Worm (Caenorhabditis elegans) whole organism, L2 larva: ENCODE data around the gene aexr-1.

Experiments used
- R02D3.7 ChIP-seq: fragments of 150-350 bp; optimal IDR thresholded peaks from 2 replicates; lab custom pipeline; 2014; ENCODE audit warnings: missing biosample characterization, missing genetic modification characterization
- ZK546.5 ChIP-seq: sonication (generic microtip); optimal IDR thresholded peaks from 2 replicates; lab custom pipeline; 2017; ENCODE audit warnings: missing biosample characterization, missing genetic modification characterization
- blmp-1 ChIP-seq: sonication (generic microtip); optimal IDR thresholded peaks from 2 replicates; lab custom pipeline; 2017; ENCODE audit warnings: missing genetic modification characterization, mild to moderate bottlenecking, missing compliant biosample characterization, antibody characterized with exemption, moderate library complexity; ENCODE audit not compliant: insufficient read depth
- elt-3 ChIP-seq: sonication (generic microtip); optimal IDR thresholded peaks from 2 replicates; lab custom pipeline; 2017; ENCODE audit warnings: missing biosample characterization, missing genetic modification characterization
- lin-11 ChIP-seq: fragments of 150-350 bp; sonication (generic microtip); optimal IDR thresholded peaks from 2 replicates; lab custom pipeline; 2014; ENCODE audit warnings: missing biosample characterization, missing genetic modification characterization, inconsistent platforms, mixed read lengths
- lin-39 ChIP-seq: fragments of 150-350 bp; optimal IDR thresholded peaks from 2 replicates; lab custom pipeline; 2014; ENCODE audit warnings: missing biosample characterization, missing genetic modification reagents, missing genetic modification characterization
- nhr-11 ChIP-seq: fragments of 150-350 bp; optimal IDR thresholded peaks from 2 replicates; lab custom pipeline; 2014; ENCODE audit warnings: missing biosample characterization, missing genetic modification characterization
- nhr-12 ChIP-seq: fragments of 150-350 bp; optimal IDR thresholded peaks from 2 replicates; lab custom pipeline; 2014; ENCODE audit warnings: missing biosample characterization, missing genetic modification characterization
- nhr-237 ChIP-seq: fragments of 150-350 bp; optimal IDR thresholded peaks from 2 replicates; lab custom pipeline; 2014; ENCODE audit warnings: missing biosample characterization, missing genetic modification characterization
- skn-1 ChIP-seq: sonication (generic microtip); optimal IDR thresholded peaks from 2 replicates; lab custom pipeline; 2017; ENCODE audit warnings: missing biosample characterization, missing genetic modification characterization
- snpc-4 ChIP-seq: fragments of 150-350 bp; optimal IDR thresholded peaks from 2 replicates; lab custom pipeline; 2014; ENCODE audit warnings: missing biosample characterization, missing genetic modification characterization
- unc-39 ChIP-seq: fragments of 150-350 bp; optimal IDR thresholded peaks from 2 replicates; lab custom pipeline; 2014; ENCODE audit warnings: missing biosample characterization, missing genetic modification characterization
- unc-62 ChIP-seq: fragments of 150-350 bp; optimal IDR thresholded peaks from 2 replicates; lab custom pipeline; 2014; ENCODE audit warnings: missing biosample characterization, missing genetic modification reagents, missing genetic modification characterization
- ztf-4 ChIP-seq: fragments of 150-350 bp; optimal IDR thresholded peaks from 2 replicates; lab custom pipeline; 2014; ENCODE audit warnings: missing biosample characterization, missing genetic modification characterization

DNA sequence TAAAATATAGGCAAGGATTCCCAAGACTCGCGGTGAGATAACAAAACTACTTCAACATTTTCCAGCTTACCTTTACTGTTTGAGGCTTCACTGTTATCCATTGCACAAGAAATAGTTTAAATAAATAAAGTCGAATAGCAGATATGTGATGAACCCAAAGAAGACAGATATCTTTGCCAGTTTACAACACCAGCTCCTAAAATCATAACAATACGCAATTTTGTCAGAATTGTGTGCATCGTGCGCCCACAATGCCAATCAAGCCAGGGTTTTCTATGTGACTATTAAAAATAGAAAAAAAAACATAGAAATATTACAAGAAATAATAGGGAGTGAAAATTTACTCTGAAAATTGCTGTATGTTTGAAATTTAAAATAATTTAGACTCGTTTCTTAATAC lies 47.6 kb upstream of the aexr-1 start, which contains the start of gene F38B6.8:
- no peak for TF ChIP-seq blmp-1 (tag; lab: Kevin White, UChicago)
- TF ChIP-seq nhr-11 (tag; lab: Kevin White, UChicago) = no peak
- TF ChIP-seq R02D3.7 (tag; lab: Kevin White, UChicago) = no peak
- no peak for TF ChIP-seq elt-3 (tag; lab: Kevin White, UChicago)
- no peak for TF ChIP-seq ZK546.5 (tag; lab: Kevin White, UChicago)
- no peak for TF ChIP-seq ztf-4
- TF ChIP-seq nhr-12 (tag; lab: Kevin White, UChicago) = no peak
- no peak for TF ChIP-seq snpc-4 (tag; lab: Kevin White, UChicago)
- TF ChIP-seq lin-39 (tag; lab: Kevin White, UChicago) = no peak
- no peak for TF ChIP-seq nhr-237 (tag; lab: Kevin White, UChicago)
- TF ChIP-seq skn-1 (tag; lab: Kevin White, UChicago) = no peak
- TF ChIP-seq unc-62 (GFP tag; lab: Kevin White, UChicago) = no peak
- no peak for TF ChIP-seq lin-11 (tag; lab: Kevin White, UChicago)
- TF ChIP-seq unc-39 = no peak
